Fruit fly (Drosophila melanogaster) whole organism, adult: ENCODE data around the gene Diedel3.

Experiments used
- CG11617 ChIP-seq: fragments of 200-800 bp; sonication (Bioruptor generic); optimal IDR thresholded peaks from 2 replicates; lab custom pipeline; 2017; ENCODE audit warnings: mild to moderate bottlenecking, missing biosample characterization, missing genetic modification reagents, missing genetic modification characterization
- CG12768 ChIP-seq: fragments of 200-800 bp; sonication (Bioruptor generic); optimal IDR thresholded peaks from 2 replicates; lab custom pipeline; 2017; ENCODE audit warnings: missing biosample characterization, missing genetic modification characterization, mild to moderate bottlenecking, moderate library complexity, missing genetic modification reagents
- CG14711 ChIP-seq: fragments of 200-800 bp; sonication (Bioruptor generic); optimal IDR thresholded peaks from 2 replicates; lab custom pipeline; 2018; ENCODE audit warnings: missing biosample characterization, mild to moderate bottlenecking, missing genetic modification characterization, moderate library complexity
- CG1620 ChIP-seq: fragments of 200-800 bp; sonication (Bioruptor generic); optimal IDR thresholded peaks from 2 replicates; lab custom pipeline; 2016; ENCODE audit warnings: missing biosample characterization, missing genetic modification characterization
- CG33017 ChIP-seq: fragments of 200-800 bp; sonication (Bioruptor generic); optimal IDR thresholded peaks from 2 replicates; lab custom pipeline; 2018; ENCODE audit warnings: missing biosample characterization, mild to moderate bottlenecking, missing genetic modification characterization, moderate library complexity
- CG5204 ChIP-seq: fragments of 200-800 bp; sonication (Bioruptor generic); optimal IDR thresholded peaks from 2 replicates; lab custom pipeline; 2016; ENCODE audit warnings: missing biosample characterization, missing genetic modification characterization
- CG7045 ChIP-seq: fragments of 200-800 bp; sonication (Bioruptor generic); optimal IDR thresholded peaks from 2 replicates; lab custom pipeline; 2017; ENCODE audit warnings: missing biosample characterization, mild to moderate bottlenecking, missing genetic modification characterization
- CG7101 ChIP-seq: fragments of 200-800 bp; sonication (Bioruptor generic); optimal IDR thresholded peaks from 2 replicates; lab custom pipeline; 2018; ENCODE audit warnings: missing biosample characterization, mild to moderate bottlenecking, missing genetic modification characterization, moderate library complexity
- Clk ChIP-seq: fragments of 200-800 bp; sonication (Bioruptor generic); optimal IDR thresholded peaks from 2 replicates; lab custom pipeline; 2017; ENCODE audit warnings: missing biosample characterization, missing genetic modification characterization
- Crg-1 ChIP-seq: fragments of 200-800 bp; sonication (Bioruptor generic); optimal IDR thresholded peaks from 2 replicates; lab custom pipeline; 2016; ENCODE audit warnings: missing biosample characterization, missing genetic modification characterization
- Hr96 ChIP-seq: fragments of 200-800 bp; sonication (Bioruptor generic); optimal IDR thresholded peaks from 2 replicates; lab custom pipeline; 2016; ENCODE audit warnings: missing biosample characterization, missing genetic modification characterization
- Mnt ChIP-seq: fragments of 200-800 bp; sonication (Bioruptor generic); optimal IDR thresholded peaks from 2 replicates; lab custom pipeline; 2016; ENCODE audit warnings: missing biosample characterization, mild to moderate bottlenecking, missing genetic modification characterization
- bab1 ChIP-seq: fragments of 200-800 bp; sonication (Bioruptor generic); optimal IDR thresholded peaks from 3 replicates; lab custom pipeline; 2019; ENCODE audit warnings: missing biosample characterization, mild to moderate bottlenecking, missing genetic modification characterization, moderate library complexity
- cic ChIP-seq: fragments of 200-800 bp; sonication (Bioruptor generic); optimal IDR thresholded peaks from 2 replicates; lab custom pipeline; 2017; ENCODE audit warnings: missing biosample characterization, mild to moderate bottlenecking, missing genetic modification characterization, moderate library complexity
- cnc ChIP-seq, 2 experiments: fragments of >200 bp; optimal IDR thresholded peaks; 2 replicates each; lab custom pipeline; 2017
- kay ChIP-seq: fragments of 200-800 bp; sonication (Bioruptor generic); peaks from one replicate; lab custom pipeline; 2016; ENCODE audit warnings: missing biosample characterization, missing genetic modification characterization, borderline replicate concordance
- ovo ChIP-seq: fragments of 200-800 bp; sonication (Bioruptor generic); optimal IDR thresholded peaks from 2 replicates; lab custom pipeline; 2016; ENCODE audit warnings: missing biosample characterization, missing genetic modification characterization
- pad ChIP-seq: fragments of 200-800 bp; sonication (Bioruptor generic); optimal IDR thresholded peaks from 3 replicates; lab custom pipeline; 2017; ENCODE audit warnings: missing biosample characterization, missing genetic modification characterization, mild to moderate bottlenecking, moderate library complexity, missing genetic modification reagents
- tj ChIP-seq: fragments of 200-800 bp; sonication (Bioruptor generic); optimal IDR thresholded peaks from 3 replicates; lab custom pipeline; 2017; ENCODE audit warnings: missing biosample characterization, mild to moderate bottlenecking, missing genetic modification characterization, moderate library complexity
- toe ChIP-seq: fragments of 200-800 bp; sonication (Bioruptor generic); optimal IDR thresholded peaks from 2 replicates; lab custom pipeline; 2016; ENCODE audit warnings: missing biosample characterization, missing genetic modification characterization

Gene Diedel3

DNA sequence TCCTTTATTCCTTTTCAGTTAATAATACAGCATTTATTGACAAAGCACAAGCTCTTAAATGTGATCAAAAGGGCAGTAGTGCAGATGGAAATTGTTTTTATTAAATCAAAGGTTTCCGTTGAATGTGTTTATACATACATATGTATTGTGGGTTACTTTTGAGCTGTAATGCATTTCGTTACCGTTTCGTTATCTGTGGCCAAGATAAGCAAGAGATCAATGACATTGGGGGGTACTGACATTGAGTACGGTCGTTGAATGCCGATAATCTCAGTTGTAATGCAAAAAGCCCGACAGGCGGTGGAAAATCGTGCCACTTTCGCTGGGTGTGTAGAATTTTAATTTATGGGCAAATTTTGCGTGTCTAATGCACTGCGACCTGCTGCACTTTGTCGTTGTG is 22.7 kb downstream of the Diedel3 start:
- TF ChIP-seq CG5204 (GFP tag; lab: Kevin White, UChicago): no peak
- TF ChIP-seq CG7045: no peak
- no peak for TF ChIP-seq toe (GFP tag; lab: Kevin White, UChicago)
- no peak for TF ChIP-seq tj (GFP tag; lab: Kevin White, UChicago)
- no peak for TF ChIP-seq pad
- TF ChIP-seq CG11617 (GFP tag; lab: Kevin White, UChicago): no peak
- no peak for TF ChIP-seq CG33017 (tag; lab: Kevin White, UChicago)
- TF ChIP-seq Mnt (GFP tag; lab: Kevin White, UChicago): no peak
- no peak for TF ChIP-seq Clk (GFP tag; lab: Kevin White, UChicago)
- no peak for TF ChIP-seq CG14711 (tag; lab: Kevin White, UChicago)

DNA sequence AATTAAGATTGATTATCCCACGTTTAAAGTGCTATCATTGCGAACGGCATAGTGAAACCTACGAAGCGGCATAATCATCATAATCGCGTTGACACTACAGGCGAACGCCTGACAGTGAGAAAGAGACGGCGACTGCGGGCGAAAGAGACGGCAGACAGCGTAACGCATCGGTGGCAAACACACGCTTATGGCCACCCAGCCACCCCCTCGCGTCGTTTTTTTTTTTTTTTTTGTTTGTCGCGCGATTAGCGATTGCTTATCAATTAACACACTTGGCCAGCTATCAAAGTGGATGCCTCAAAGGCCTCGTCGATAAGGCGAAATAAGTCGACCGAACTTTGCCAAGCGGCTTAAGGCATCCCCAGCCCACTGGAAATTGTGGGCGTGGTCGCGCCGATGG is 23.6 kb downstream of the Diedel3 start:
- TF ChIP-seq cic (GFP tag; lab: Kevin White, UChicago) (no peak), toe (GFP tag; lab: Kevin White, UChicago) (no peak), Mnt (GFP tag; lab: Kevin White, UChicago) (no peak), CG11617 (GFP tag; lab: Kevin White, UChicago) (no peak), CG1620 (no peak), cnc (optimal IDR thresholded peaks at IDR 0.05; lab: Kevin White, UChicago) (no peak), Crg-1 (GFP tag; lab: Kevin White, UChicago) (no peak), Hr96 (GFP tag; lab: Kevin White, UChicago) (no peak), bab1 (no peak), CG14711 (tag; lab: Kevin White, UChicago) (no peak), CG5204 (GFP tag; lab: Kevin White, UChicago) (no peak), CG7045 (no peak), kay (no peak), CG7101 (no peak)

DNA sequence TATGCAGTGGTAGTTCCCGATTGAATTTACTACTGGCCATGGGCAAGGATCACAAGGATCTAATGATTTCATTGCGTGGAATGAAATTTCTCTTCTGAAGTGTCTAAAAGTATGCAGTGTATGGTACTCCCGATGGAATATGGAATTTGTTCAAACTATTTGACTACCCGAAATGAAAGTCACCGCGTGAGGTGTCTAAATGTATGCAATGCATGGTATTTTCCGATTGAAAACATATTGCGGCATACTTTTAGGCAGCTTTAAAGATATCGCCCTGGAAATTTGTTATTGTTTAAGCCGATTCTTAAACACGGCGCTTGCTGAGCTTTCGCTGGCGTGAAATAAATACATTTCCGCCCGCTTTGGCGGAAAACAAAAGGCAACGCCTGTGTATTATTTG is 24.3 kb downstream of the Diedel3 start:
- no peak for TF ChIP-seq kay
- no peak for TF ChIP-seq cnc (optimal IDR thresholded peaks at IDR 0.05; lab: Kevin White, UChicago)
- TF ChIP-seq CG14711 (tag; lab: Kevin White, UChicago): no peak
- no peak for TF ChIP-seq pad
- no peak for TF ChIP-seq CG12768

DNA sequence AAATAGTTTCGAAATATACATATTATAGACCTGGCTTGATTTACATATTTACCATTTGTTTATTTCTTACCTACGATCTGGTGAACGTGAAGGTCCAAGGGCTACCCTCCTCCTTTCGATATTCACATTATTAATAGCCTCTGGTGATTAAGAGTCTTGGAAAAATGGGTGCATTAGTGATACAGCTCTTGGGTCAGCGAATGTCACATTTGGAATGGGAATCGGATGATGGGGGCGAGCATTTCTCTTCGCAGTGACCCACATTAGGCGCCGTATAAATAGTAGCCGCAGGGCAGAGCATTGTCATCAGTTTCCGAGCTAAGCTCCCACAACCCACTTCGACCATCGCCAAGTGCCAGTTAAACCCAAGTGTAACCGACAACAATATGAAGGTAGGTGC is 27.2 kb downstream of the Diedel3 start, which contains the start of gene CG7406:
Gene CG7406 (plus strand): TSS at position 301 of the 400 bp plus-strand sequence.
- no peak for TF ChIP-seq CG11617 (GFP tag; lab: Kevin White, UChicago)
- TF ChIP-seq CG33017 (tag; lab: Kevin White, UChicago): no peak
- no peak for TF ChIP-seq toe (GFP tag; lab: Kevin White, UChicago)
- no peak for TF ChIP-seq kay
- no peak for TF ChIP-seq CG7101
- no peak for TF ChIP-seq ovo (GFP tag; lab: Kevin White, UChicago)
- TF ChIP-seq CG7045: no peak
- TF ChIP-seq Hr96 (GFP tag; lab: Kevin White, UChicago): no peak
- no peak for TF ChIP-seq cic (GFP tag; lab: Kevin White, UChicago)
- TF ChIP-seq cnc (optimal IDR thresholded peaks at IDR 0.05; lab: Kevin White, UChicago): no peak
- no peak for TF ChIP-seq pad
- TF ChIP-seq Mnt (GFP tag; lab: Kevin White, UChicago): no peak
- TF ChIP-seq CG12768: no peak
- TF ChIP-seq Clk (GFP tag; lab: Kevin White, UChicago): no peak
- no peak for TF ChIP-seq bab1
- no peak for TF ChIP-seq CG1620
- no peak for TF ChIP-seq CG14711 (tag; lab: Kevin White, UChicago)
- no peak for TF ChIP-seq Crg-1 (GFP tag; lab: Kevin White, UChicago)
- no peak for TF ChIP-seq tj (GFP tag; lab: Kevin White, UChicago)

DNA sequence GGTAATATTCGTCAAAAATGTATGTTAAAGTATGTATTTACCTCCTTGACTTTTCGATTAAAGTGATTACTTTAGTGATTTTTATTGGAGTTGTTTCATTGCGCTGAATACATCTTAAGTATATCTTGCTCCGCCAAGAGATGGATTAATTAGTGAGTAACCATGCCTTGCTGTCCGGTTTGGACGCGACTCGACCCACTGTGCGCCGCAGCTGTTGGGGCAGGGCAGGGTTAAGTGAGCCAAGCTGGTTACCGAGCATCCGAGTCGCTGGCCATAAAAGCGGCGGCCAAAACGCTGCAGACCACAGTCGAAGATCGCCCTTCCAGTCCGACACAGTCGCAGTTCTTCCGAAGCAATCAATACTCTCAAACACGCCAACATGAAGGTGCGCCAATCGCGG is 31.1 kb downstream of the Diedel3 start, which contains the start of gene CG14191:
Gene CG14191 (plus strand): TSS at position 301 of the 400 bp plus-strand sequence.
- TF ChIP-seq pad (no peak), CG5204 (GFP tag; lab: Kevin White, UChicago) (no peak), tj (GFP tag; lab: Kevin White, UChicago) (no peak), CG11617 (GFP tag; lab: Kevin White, UChicago) (no peak), CG1620 (no peak), Hr96 (GFP tag; lab: Kevin White, UChicago) (no peak), kay (no peak), bab1 (no peak), Crg-1 (GFP tag; lab: Kevin White, UChicago) (no peak), CG7101 (no peak), CG12768 (no peak), cic (GFP tag; lab: Kevin White, UChicago) (no peak), Clk (GFP tag; lab: Kevin White, UChicago) (no peak), CG33017 (tag; lab: Kevin White, UChicago) (no peak), CG14711 (tag; lab: Kevin White, UChicago) (no peak), toe (GFP tag; lab: Kevin White, UChicago) (no peak), ovo (GFP tag; lab: Kevin White, UChicago) (no peak), CG7045 (no peak)

DNA sequence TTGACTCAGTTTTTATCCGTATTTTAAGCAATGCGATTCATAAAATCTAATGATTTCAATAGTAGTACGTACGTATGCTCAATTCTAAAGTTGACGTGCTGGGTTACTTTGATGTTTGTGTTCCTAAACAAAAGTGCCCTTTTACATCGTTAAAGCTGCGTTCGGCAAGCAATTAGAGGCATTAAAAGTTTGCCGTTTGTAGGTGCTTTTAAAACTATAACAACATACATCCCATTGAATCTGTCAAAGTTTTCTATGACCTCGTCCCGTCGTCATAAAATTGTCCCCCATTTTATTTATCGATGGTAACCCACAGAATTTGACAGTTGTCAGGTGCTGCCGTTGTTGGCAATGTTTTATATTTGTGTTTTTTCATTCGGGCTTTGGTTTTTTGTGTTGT is 32.9 kb downstream of the Diedel3 start, which contains the start of gene CG7423:
Gene CG7423 (minus strand): TSS at position 101 of the 400 bp plus-strand sequence.
- TF ChIP-seq CG11617 (GFP tag; lab: Kevin White, UChicago) (no peak), cic (GFP tag; lab: Kevin White, UChicago) (no peak), ovo (GFP tag; lab: Kevin White, UChicago) (no peak), CG1620 (no peak), CG14711 (tag; lab: Kevin White, UChicago) (no peak), CG12768 (no peak), CG7101 (no peak), CG33017 (tag; lab: Kevin White, UChicago) (no peak), Mnt (GFP tag; lab: Kevin White, UChicago) (no peak), tj (GFP tag; lab: Kevin White, UChicago) (no peak), Crg-1 (GFP tag; lab: Kevin White, UChicago) (no peak), pad (no peak), Clk (GFP tag; lab: Kevin White, UChicago) (no peak), kay (no peak), cnc (optimal IDR thresholded peaks at IDR 0.05; lab: Kevin White, UChicago) (no peak), CG7045 (no peak), bab1 (no peak)
